Worm (Caenorhabditis elegans) whole organism, late embryonic: ENCODE data around the gene F38B6.2.

Experiments used
- C38D4.7 ChIP-seq: fragments of 200-800 bp; sonication (Bioruptor generic); optimal IDR thresholded peaks from 2 replicates; lab custom pipeline; 2018; ENCODE audit warnings: mild to moderate bottlenecking, missing genetic modification characterization, moderate library complexity, missing compliant biosample characterization
- F13H6.1 ChIP-seq: sonication (generic microtip); optimal IDR thresholded peaks from 2 replicates; lab custom pipeline; 2016; ENCODE audit warnings: missing genetic modification characterization, missing compliant biosample characterization
- K02D7.2 ChIP-seq: sonication (generic microtip); optimal IDR thresholded peaks from 2 replicates; lab custom pipeline; 2017; ENCODE audit warnings: mild to moderate bottlenecking, missing genetic modification characterization, missing compliant biosample characterization
- K09A11.1 ChIP-seq: sonication (generic microtip); optimal IDR thresholded peaks from 2 replicates; lab custom pipeline; 2017; ENCODE audit warnings: antibody characterized with exemption, mild to moderate bottlenecking, missing genetic modification characterization, missing compliant biosample characterization; ENCODE audit not compliant: insufficient read depth
- T23F11.4 ChIP-seq: fragments of 200-800 bp; sonication (Bioruptor generic); optimal IDR thresholded peaks from 2 replicates; lab custom pipeline; 2018; ENCODE audit warnings: mild to moderate bottlenecking, missing genetic modification characterization, missing compliant biosample characterization
- ahr-1 ChIP-seq: sonication (generic microtip); optimal IDR thresholded peaks from 2 replicates; lab custom pipeline; 2016; ENCODE audit warnings: missing genetic modification characterization, missing compliant biosample characterization
- ceh-14 ChIP-seq: sonication (generic microtip); optimal IDR thresholded peaks from 2 replicates; lab custom pipeline; 2016; ENCODE audit warnings: missing genotype, missing genetic modification characterization, missing compliant biosample characterization
- ceh-18 ChIP-seq: sonication (generic microtip); optimal IDR thresholded peaks from 2 replicates; lab custom pipeline; 2016; ENCODE audit warnings: missing genetic modification characterization, missing compliant biosample characterization
- ceh-19 ChIP-seq: fragments of 200-800 bp; sonication (Bioruptor generic); optimal IDR thresholded peaks from 2 replicates; lab custom pipeline; 2018; ENCODE audit warnings: mild to moderate bottlenecking, missing genetic modification characterization, missing compliant biosample characterization
- ceh-2 ChIP-seq: sonication (generic microtip); optimal IDR thresholded peaks from 2 replicates; lab custom pipeline; 2016; ENCODE audit warnings: missing genotype, missing genetic modification characterization, missing compliant biosample characterization
- ceh-22 ChIP-seq: sonication (generic microtip); optimal IDR thresholded peaks from 2 replicates; lab custom pipeline; 2017; ENCODE audit warnings: missing biosample characterization, missing genetic modification characterization
- ceh-30 ChIP-seq: fragments of 150-350 bp; optimal IDR thresholded peaks from 2 replicates; lab custom pipeline; 2014; ENCODE audit warnings: missing biosample characterization, missing genetic modification characterization
- ceh-34 ChIP-seq: sonication (generic microtip); optimal IDR thresholded peaks from 2 replicates; lab custom pipeline; 2016; ENCODE audit warnings: mild to moderate bottlenecking, missing genetic modification characterization, missing compliant biosample characterization
- ceh-45 ChIP-seq: fragments of 200-800 bp; sonication (Bioruptor generic); IDR thresholded peaks from 2 replicates; pipeline ENCODE4 v1.3.6; 2022; ENCODE audit warnings: missing genetic modification reagents, missing genetic modification characterization, missing compliant biosample characterization
- ceh-48 ChIP-seq: sonication (generic microtip); optimal IDR thresholded peaks from 2 replicates; lab custom pipeline; 2016; ENCODE audit warnings: missing genetic modification characterization, inconsistent platforms, missing compliant biosample characterization
- ceh-6 ChIP-seq: fragments of 200-800 bp; sonication (Bioruptor generic); optimal IDR thresholded peaks from 2 replicates; lab custom pipeline; 2018; ENCODE audit warnings: mild to moderate bottlenecking, missing genetic modification characterization, missing compliant biosample characterization
- dmd-4 ChIP-seq: sonication (generic microtip); optimal IDR thresholded peaks from 2 replicates; lab custom pipeline; 2016; ENCODE audit warnings: borderline replicate concordance, missing genetic modification characterization, missing compliant biosample characterization
- dve-1 ChIP-seq: sonication (generic microtip); optimal IDR thresholded peaks from 2 replicates; lab custom pipeline; 2017; ENCODE audit warnings: antibody characterized with exemption, mild to moderate bottlenecking, missing genetic modification characterization, missing compliant biosample characterization
- elt-2 ChIP-seq: sonication (generic microtip); optimal IDR thresholded peaks from 2 replicates; lab custom pipeline; 2016; ENCODE audit warnings: missing genetic modification reagents, missing genetic modification characterization, missing compliant biosample characterization
- elt-4 ChIP-seq: sonication (generic microtip); optimal IDR thresholded peaks from 2 replicates; lab custom pipeline; 2016; ENCODE audit warnings: missing genetic modification characterization, missing compliant biosample characterization
- ets-4 ChIP-seq: sonication (generic microtip); optimal IDR thresholded peaks from 2 replicates; lab custom pipeline; 2016; ENCODE audit warnings: missing genetic modification characterization, missing compliant biosample characterization
- fax-1 ChIP-seq: sonication (generic microtip); optimal IDR thresholded peaks from 2 replicates; lab custom pipeline; 2016; ENCODE audit warnings: missing genotype, missing genetic modification characterization, missing compliant biosample characterization
- fkh-10 ChIP-seq: fragments of 150-350 bp; optimal IDR thresholded peaks from 2 replicates; lab custom pipeline; 2014; ENCODE audit warnings: missing biosample characterization, missing genetic modification reagents, missing genetic modification characterization
- fkh-6 ChIP-seq: sonication (generic microtip); optimal IDR thresholded peaks from 2 replicates; lab custom pipeline; 2016; ENCODE audit warnings: missing genetic modification characterization, missing compliant biosample characterization
- gmeb-2 ChIP-seq: sonication (generic microtip); optimal IDR thresholded peaks from 2 replicates; lab custom pipeline; 2016; ENCODE audit warnings: missing genetic modification characterization, inconsistent platforms, missing compliant biosample characterization
- hlh-15 ChIP-seq: sonication (generic microtip); optimal IDR thresholded peaks from 2 replicates; lab custom pipeline; 2016; ENCODE audit warnings: missing genetic modification characterization, missing compliant biosample characterization
- hlh-30 ChIP-seq: sonication (generic microtip); optimal IDR thresholded peaks from 2 replicates; lab custom pipeline; 2017; ENCODE audit warnings: antibody characterized with exemption, missing genetic modification characterization, missing compliant biosample characterization; ENCODE audit not compliant: insufficient read depth
- hlh-6 ChIP-seq: sonication (generic microtip); optimal IDR thresholded peaks from 2 replicates; lab custom pipeline; 2016; ENCODE audit warnings: missing genotype, missing genetic modification characterization, missing compliant biosample characterization
- lim-6 ChIP-seq: sonication (generic microtip); optimal IDR thresholded peaks from 2 replicates; lab custom pipeline; 2016; ENCODE audit warnings: missing genetic modification characterization, missing compliant biosample characterization
- lin-11 ChIP-seq: fragments of 200-800 bp; sonication (Bioruptor generic); optimal IDR thresholded peaks from 2 replicates; lab custom pipeline; 2018; ENCODE audit warnings: mild to moderate bottlenecking, missing genetic modification characterization, missing compliant biosample characterization
- madf-2 ChIP-seq: sonication (generic microtip); optimal IDR thresholded peaks from 2 replicates; lab custom pipeline; 2017; ENCODE audit warnings: missing genetic modification characterization, missing compliant biosample characterization
- mec-3 ChIP-seq: sonication (generic microtip); optimal IDR thresholded peaks from 2 replicates; lab custom pipeline; 2016; ENCODE audit warnings: borderline replicate concordance, missing genetic modification characterization, missing compliant biosample characterization
- nfya-1 ChIP-seq: sonication (generic microtip); optimal IDR thresholded peaks from 2 replicates; lab custom pipeline; 2017; ENCODE audit warnings: missing genetic modification characterization, mild to moderate bottlenecking, missing compliant biosample characterization, antibody characterized with exemption, moderate library complexity
- npax-4 ChIP-seq: sonication (generic microtip); optimal IDR thresholded peaks from 2 replicates; lab custom pipeline; 2016; ENCODE audit warnings: missing genetic modification characterization, missing compliant biosample characterization
- pag-3 ChIP-seq: sonication (generic microtip); optimal IDR thresholded peaks from 2 replicates; lab custom pipeline; 2016; ENCODE audit warnings: missing compliant biosample characterization, missing genetic modification characterization, borderline replicate concordance
- pha-4 ChIP-seq: fragments of 150-350 bp; optimal IDR thresholded peaks from 2 replicates; lab custom pipeline; 2018; ENCODE audit warnings: missing biosample characterization, missing genetic modification reagents, missing genetic modification characterization
- pqm-1 ChIP-seq: sonication (generic microtip); optimal IDR thresholded peaks from 2 replicates; lab custom pipeline; 2016; ENCODE audit warnings: missing genetic modification characterization, missing compliant biosample characterization
- ref-2 ChIP-seq: sonication (generic microtip); optimal IDR thresholded peaks from 2 replicates; lab custom pipeline; 2016; ENCODE audit warnings: missing genetic modification characterization, missing compliant biosample characterization
- sdc-2 ChIP-seq: sonication (generic microtip); optimal IDR thresholded peaks from 2 replicates; lab custom pipeline; 2016; ENCODE audit warnings: missing genotype, missing genetic modification characterization, missing compliant biosample characterization
- sox-2 ChIP-seq: fragments of 200-800 bp; sonication (Bioruptor generic); IDR thresholded peaks from 2 replicates; pipeline ENCODE4 v1.3.6; 2022; ENCODE audit warnings: missing genetic modification reagents, missing genetic modification characterization, missing compliant biosample characterization
- syd-9 ChIP-seq: sonication (generic microtip); optimal IDR thresholded peaks from 2 replicates; lab custom pipeline; 2016; ENCODE audit warnings: mild to moderate bottlenecking, missing genetic modification characterization, moderate library complexity, missing compliant biosample characterization
- tbx-7 ChIP-seq: sonication (generic microtip); optimal IDR thresholded peaks from 2 replicates; lab custom pipeline; 2016; ENCODE audit warnings: missing genotype, missing genetic modification characterization, missing compliant biosample characterization
- ttx-3 ChIP-seq: sonication (generic microtip); optimal IDR thresholded peaks from 2 replicates; lab custom pipeline; 2016; ENCODE audit warnings: missing genetic modification reagents, missing genetic modification characterization, missing compliant biosample characterization
- unc-3 ChIP-seq, 2 experiments: fragments of 200-800 bp in 1 of 2; sonication (Bioruptor generic) in 1 of 2; sonication (generic microtip) in 1 of 2; conservative IDR thresholded peaks in 1 of 2; optimal IDR thresholded peaks in 1 of 2; 2 replicates each; pipeline versions ENCODE4 v1.3.6 to Lab custom; 2016 to 2022; ENCODE audit warnings: missing compliant biosample characterization in 2 of 2, missing genetic modification characterization in 2 of 2, missing genetic modification reagents in 1 of 2
- unc-55 ChIP-seq: sonication (generic microtip); optimal IDR thresholded peaks from 2 replicates; lab custom pipeline; 2017; ENCODE audit warnings: missing biosample characterization, missing genetic modification reagents, missing genetic modification characterization
- zip-5 ChIP-seq: sonication (generic microtip); optimal IDR thresholded peaks from 2 replicates; lab custom pipeline; 2016; ENCODE audit warnings: missing genetic modification characterization, missing compliant biosample characterization
- ztf-16 ChIP-seq: sonication (generic microtip); optimal IDR thresholded peaks from 2 replicates; lab custom pipeline; 2017; ENCODE audit warnings: missing genetic modification characterization, missing compliant biosample characterization

The F38B6.2 gene

DNA sequence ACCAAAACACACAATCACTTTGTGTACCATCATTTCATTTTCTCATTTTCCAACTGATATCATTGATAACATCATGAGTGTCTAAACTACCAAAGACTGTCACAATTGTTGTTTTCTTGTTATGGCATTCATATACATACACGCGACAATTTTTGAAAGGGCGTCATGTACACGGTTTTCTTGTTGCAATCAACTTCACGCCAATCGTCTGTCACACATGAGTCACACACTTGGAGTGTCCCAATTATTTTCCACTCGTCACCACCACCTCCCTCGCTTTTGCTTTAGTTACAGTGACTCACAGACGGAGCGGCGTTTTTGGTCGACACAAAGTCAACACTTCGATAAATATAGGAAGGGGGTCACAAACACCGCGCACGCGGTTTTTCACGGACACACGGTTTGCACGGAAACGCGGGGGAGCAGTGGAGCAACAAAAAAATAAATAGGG lies 49.6 kb downstream of the F38B6.2 start:
- TF ChIP-seq pqm-1 (tag; lab: Kevin White, UChicago) (peak; percentile 22), pag-3 (tag; lab: Kevin White, UChicago) (no peak)

DNA sequence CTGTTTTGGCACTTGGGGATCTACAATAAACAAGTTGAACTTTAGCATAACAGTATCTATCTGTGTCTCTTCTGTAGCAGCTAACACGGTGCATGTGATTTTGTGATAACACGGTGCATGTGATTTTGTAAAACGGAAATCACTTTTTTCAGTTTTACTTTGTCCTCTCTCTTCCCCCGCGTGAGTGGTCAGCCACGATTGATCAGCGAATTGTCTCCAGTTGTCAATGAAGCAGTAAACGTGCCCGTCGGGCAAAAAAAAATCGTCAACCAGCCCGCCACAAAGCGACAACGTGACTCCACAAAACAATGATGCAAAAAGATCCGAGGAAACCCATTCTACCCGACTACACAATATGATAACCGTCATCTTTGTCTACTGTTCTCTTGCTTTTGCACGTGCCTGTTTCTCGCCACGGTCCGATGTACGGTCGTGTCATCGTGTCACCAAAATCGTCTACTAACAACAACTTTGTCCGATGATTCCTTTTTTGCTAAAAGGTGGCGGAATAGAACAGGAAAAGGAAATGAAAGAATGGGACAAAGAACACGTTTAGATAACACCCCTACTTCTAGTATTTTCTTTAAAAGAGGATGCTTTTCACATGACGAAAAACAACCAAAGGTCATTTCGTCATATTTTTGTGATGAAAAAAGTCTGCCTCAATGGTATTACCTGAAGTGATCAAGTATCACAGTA lies 50.9 kb downstream of the F38B6.2 start:
- TF ChIP-seq ceh-30 (tag; lab: Kevin White, UChicago) = no peak
- peak; percentile 1 for TF ChIP-seq pqm-1 (tag; lab: Kevin White, UChicago)

DNA sequence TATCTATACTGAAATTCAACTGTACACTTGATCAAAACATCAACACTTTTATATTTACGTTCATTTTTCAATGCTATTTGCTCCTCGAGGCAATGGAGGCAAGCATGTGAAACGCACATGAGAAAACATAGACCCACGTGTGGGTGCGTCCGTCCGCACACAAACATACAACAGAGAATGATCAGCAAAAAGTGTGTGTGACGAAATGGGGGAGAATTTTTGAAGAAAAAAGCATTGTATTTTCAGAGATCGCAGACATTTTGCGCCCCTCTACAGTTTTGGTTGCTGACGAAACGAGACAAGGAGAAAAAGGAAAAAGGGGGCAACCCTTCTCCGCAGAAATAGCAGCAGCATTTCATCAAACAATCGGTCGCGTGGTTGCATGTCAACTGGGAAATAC lies 51.8 kb downstream of the F38B6.2 start:
- TF ChIP-seq pha-4 (tag; lab: Kevin White, UChicago) (no peak), ceh-14 (tag; lab: Kevin White, UChicago) (no peak), ceh-2 (tag; lab: Kevin White, UChicago) (no peak), ceh-6 (no peak), elt-4 (tag; lab: Kevin White, UChicago) (no peak), ceh-48 (tag; lab: Kevin White, UChicago) (no peak), hlh-6 (tag; lab: Kevin White, UChicago) (no peak), pqm-1 (tag; lab: Kevin White, UChicago) (peak; percentile 70), ceh-45 (no peak), T23F11.4 (no peak), dve-1 (tag; lab: Kevin White, UChicago) (peak; percentile 50), ttx-3 (tag; lab: Kevin White, UChicago) (no peak), ceh-18 (tag; lab: Kevin White, UChicago) (peak; percentile 79), fkh-6 (tag; lab: Kevin White, UChicago) (no peak), ahr-1 (tag; lab: Kevin White, UChicago) (no peak), zip-5 (tag; lab: Kevin White, UChicago) (no peak), elt-2 (tag; lab: Kevin White, UChicago) (peak; percentile 7), ceh-19 (GFP tag; lab: Kevin White, UChicago) (no peak), hlh-30 (tag; lab: Kevin White, UChicago) (peak; percentile 11), lin-11 (no peak), K02D7.2 (tag; lab: Kevin White, UChicago) (no peak), unc-55 (GFP tag; lab: Kevin White, UChicago) (peak; percentile 26), K09A11.1 (tag; lab: Kevin White, UChicago) (peak; percentile 4), madf-2 (tag; lab: Kevin White, UChicago) (no peak), syd-9 (tag; lab: Kevin White, UChicago) (no peak), ets-4 (tag; lab: Kevin White, UChicago) (peak; percentile 69), C38D4.7 (no peak), fax-1 (no peak), fkh-10 (GFP tag; lab: Kevin White, UChicago) (no peak), sdc-2 (tag; lab: Kevin White, UChicago) (no peak), ztf-16 (tag; lab: Kevin White, UChicago) (no peak), nfya-1 (tag; lab: Kevin White, UChicago) (peak; percentile 48), sox-2 (GFP tag; lab: Robert Waterston, UW) (no peak), F13H6.1 (tag; lab: Kevin White, UChicago) (peak; percentile 32), ceh-34 (tag; lab: Kevin White, UChicago) (no peak), lim-6 (tag; lab: Kevin White, UChicago) (no peak), gmeb-2 (tag; lab: Kevin White, UChicago) (no peak), hlh-15 (no peak), npax-4 (no peak), ceh-22 (tag; lab: Kevin White, UChicago) (no peak), dmd-4 (no peak), unc-3 (GFP tag; conservative IDR thresholded peaks at IDR 0.05; lab: Robert Waterston, UW) (no peak), unc-3 (tag; optimal IDR thresholded peaks at IDR 0.05; lab: Kevin White, UChicago) (no peak), mec-3 (tag; lab: Kevin White, UChicago) (no peak), ref-2 (tag; lab: Kevin White, UChicago) (no peak), tbx-7 (no peak)
